Fruit fly (Drosophila melanogaster) whole organism, prepupa: ENCODE data around the gene ArfGAP1.

ENCODE experiments used
- CG15336 ChIP-seq: fragments of 200-800 bp; sonication (Bioruptor generic); IDR thresholded peaks from 2 replicates; pipeline ENCODE4 v1.3.6; 2022; ENCODE audit warnings: missing biosample characterization, missing genetic modification characterization
- CG16779 ChIP-seq: fragments of 200-800 bp; sonication (Bioruptor generic); optimal IDR thresholded peaks from 3 replicates; lab custom pipeline; 2017; ENCODE audit warnings: missing biosample characterization, mild to moderate bottlenecking, missing genetic modification characterization
- CG31627 ChIP-seq: fragments of 200-800 bp; sonication (Bioruptor generic); optimal IDR thresholded peaks from 3 replicates; lab custom pipeline; 2016; ENCODE audit warnings: missing biosample characterization, missing genetic modification characterization
- CG3919 ChIP-seq: fragments of 200-800 bp; sonication (Bioruptor generic); optimal IDR thresholded peaks from 3 replicates; lab custom pipeline; 2016; ENCODE audit warnings: missing biosample characterization, missing genetic modification characterization
- Hr4 ChIP-seq: fragments of 200-800 bp; sonication (Bioruptor generic); optimal IDR thresholded peaks from 3 replicates; lab custom pipeline; 2016; ENCODE audit warnings: missing biosample characterization, missing genetic modification characterization
- dsx ChIP-seq: fragments of 200-800 bp; optimal IDR thresholded peaks from 3 replicates; lab custom pipeline; 2019; ENCODE audit warnings: missing biosample characterization, mild to moderate bottlenecking, missing genetic modification characterization, moderate library complexity; ENCODE audit not compliant: poor library complexity, severe bottlenecking
- eg ChIP-seq: fragments of 200-800 bp; sonication (Bioruptor generic); IDR thresholded peaks from 3 replicates; pipeline ENCODE4 v1.3.6; 2022; ENCODE audit warnings: missing biosample characterization, missing genetic modification characterization
- esn ChIP-seq: fragments of 200-800 bp; sonication (Bioruptor generic); optimal IDR thresholded peaks from 2 replicates; lab custom pipeline; 2016; ENCODE audit warnings: missing biosample characterization, mild to moderate bottlenecking, missing genetic modification characterization, moderate library complexity
- salr ChIP-seq, 2 experiments: fragments of 200-800 bp; sonication (Bioruptor generic); optimal IDR thresholded peaks; 3 replicates each; lab custom pipeline; 2016 to 2018; ENCODE audit warnings: missing biosample characterization in 2 of 2, missing genetic modification characterization in 2 of 2, mild to moderate bottlenecking in 1 of 2
- topi ChIP-seq: fragments of 200-800 bp; sonication (Bioruptor generic); optimal IDR thresholded peaks from 3 replicates; lab custom pipeline; 2016; ENCODE audit warnings: missing biosample characterization, missing genetic modification characterization

- no peak for TF ChIP-seq dsx
- TF ChIP-seq salr (GFP tag; optimal IDR thresholded peaks at IDR 0.05; lab: Kevin White, UChicago): no peak
- no peak for TF ChIP-seq topi
- TF ChIP-seq CG3919 (GFP tag; lab: Kevin White, UChicago): no peak
- no peak for TF ChIP-seq eg (GFP tag; lab: Robert Waterston, UW)
- no peak for TF ChIP-seq CG16779 (tag; lab: Kevin White, UChicago)
- TF ChIP-seq esn (GFP tag; lab: Kevin White, UChicago): no peak
- no peak for TF ChIP-seq Hr4 (GFP tag; lab: Kevin White, UChicago)
- no peak for TF ChIP-seq CG15336
- no peak for TF ChIP-seq CG31627 (GFP tag; lab: Kevin White, UChicago)
These were observed 11.4 kb downstream of the ArfGAP1 start for dm6 chr3L:12405889-12406500.
